Worm (Caenorhabditis elegans) whole organism, L1 larva: ENCODE data around the gene dnj-19.

Experiments
- aha-1 ChIP-seq: fragments of 150-350 bp; optimal IDR thresholded peaks from 2 replicates; lab custom pipeline; 2014; ENCODE audit warnings: missing biosample characterization, missing genetic modification characterization
- ama-1 ChIP-seq: fragments of 150-350 bp; optimal IDR thresholded peaks from 2 replicates; lab custom pipeline; 2014
- blmp-1 ChIP-seq: fragments of 150-350 bp; optimal IDR thresholded peaks from 2 replicates; lab custom pipeline; 2014; ENCODE audit warnings: missing biosample characterization, missing genetic modification characterization
- ceh-82 ChIP-seq, 3 experiments: fragments of 150-350 bp in 1 of 3; sonication (generic microtip) in 2 of 3; optimal IDR thresholded peaks; 2 replicates each; lab custom pipeline; 2014 to 2017; ENCODE audit warnings: missing biosample characterization in 3 of 3, missing genetic modification characterization in 3 of 3
- mep-1 ChIP-seq: fragments of 150-350 bp; optimal IDR thresholded peaks from 2 replicates; lab custom pipeline; 2014; ENCODE audit warnings: missing biosample characterization, missing genetic modification characterization
- nhr-12 ChIP-seq: sonication (generic microtip); optimal IDR thresholded peaks from 2 replicates; lab custom pipeline; 2017; ENCODE audit warnings: missing biosample characterization, missing genetic modification characterization
- nhr-76 ChIP-seq: sonication (generic microtip); optimal IDR thresholded peaks from 2 replicates; lab custom pipeline; 2017; ENCODE audit warnings: missing biosample characterization, missing genetic modification characterization
- nhr-77 ChIP-seq: fragments of 150-350 bp; optimal IDR thresholded peaks from 2 replicates; lab custom pipeline; 2014; ENCODE audit warnings: missing biosample characterization, missing genetic modification characterization
- pax-3 ChIP-seq: fragments of 200-800 bp; sonication (Bioruptor generic); optimal IDR thresholded peaks from 2 replicates; lab custom pipeline; 2018; ENCODE audit warnings: mild to moderate bottlenecking, missing genetic modification characterization, moderate library complexity, missing compliant biosample characterization
- snpc-4 ChIP-seq: fragments of 150-350 bp; optimal IDR thresholded peaks from 2 replicates; lab custom pipeline; 2014; ENCODE audit warnings: missing biosample characterization, missing genetic modification characterization
- zip-4 ChIP-seq: fragments of 200-800 bp; sonication (Bioruptor generic); optimal IDR thresholded peaks from 2 replicates; lab custom pipeline; 2018; ENCODE audit warnings: mild to moderate bottlenecking, missing genetic modification characterization, moderate library complexity, missing compliant biosample characterization

DNA sequence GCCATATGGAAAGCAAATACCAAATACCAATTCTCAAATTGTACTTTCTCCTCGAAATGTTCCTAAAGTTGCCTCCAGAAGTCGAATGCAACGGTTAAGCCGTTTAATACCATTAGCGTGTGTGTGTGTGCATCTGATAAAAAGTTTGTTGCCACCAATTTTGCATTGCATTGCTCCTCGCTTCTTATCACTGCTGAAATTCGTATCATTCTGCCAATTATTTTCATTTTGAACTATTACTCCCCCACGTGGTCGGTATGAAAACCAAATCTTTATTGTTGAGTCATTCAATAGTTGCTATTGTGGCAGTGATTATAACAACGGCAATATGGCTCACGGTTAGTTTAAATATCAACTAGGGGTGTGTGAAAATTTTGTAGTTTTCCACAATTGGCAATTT, 14.5 kb downstream of the dnj-19 start, which contains the start of gene T05C3.6:
- TF ChIP-seq mep-1 (tag; lab: Kevin White, UChicago) (no peak), nhr-77 (tag; lab: Kevin White, UChicago) (no peak), nhr-76 (tag; lab: Kevin White, UChicago) (no peak), snpc-4 (tag; lab: Kevin White, UChicago) (no peak), aha-1 (tag; lab: Kevin White, UChicago) (no peak), pax-3 (tag; lab: Kevin White, UChicago) (no peak), ama-1 (no peak), zip-4 (GFP tag; lab: Kevin White, UChicago) (no peak), blmp-1 (tag; lab: Kevin White, UChicago) (no peak), nhr-12 (tag; lab: Kevin White, UChicago) (no peak), ceh-82 (tag; optimal IDR thresholded peaks at IDR 0.05; lab: Kevin White, UChicago) (no peak)
